Worm (Caenorhabditis elegans) whole organism, L1 larva: ENCODE results near the gene bath-31.

Source experiments
- C34B4.2 ChIP-seq: sonication (generic microtip); optimal IDR thresholded peaks from 2 replicates; lab custom pipeline; 2017; ENCODE audit warnings: mild to moderate bottlenecking, missing genetic modification characterization, missing compliant biosample characterization
- aha-1 ChIP-seq: fragments of 150-350 bp; optimal IDR thresholded peaks from 2 replicates; lab custom pipeline; 2014; ENCODE audit warnings: missing biosample characterization, missing genetic modification characterization
- ama-1 ChIP-seq: fragments of 150-350 bp; optimal IDR thresholded peaks from 2 replicates; lab custom pipeline; 2014
- blmp-1 ChIP-seq: fragments of 150-350 bp; optimal IDR thresholded peaks from 2 replicates; lab custom pipeline; 2014; ENCODE audit warnings: missing biosample characterization, missing genetic modification characterization
- ceh-63 ChIP-seq: fragments of 200-800 bp; sonication (Bioruptor generic); optimal IDR thresholded peaks from 2 replicates; lab custom pipeline; 2018; ENCODE audit warnings: mild to moderate bottlenecking, missing genetic modification characterization, missing compliant biosample characterization
- ceh-82 ChIP-seq, 3 experiments: fragments of 150-350 bp in 1 of 3; sonication (generic microtip) in 2 of 3; optimal IDR thresholded peaks; 2 replicates each; lab custom pipeline; 2014 to 2017; ENCODE audit warnings: missing biosample characterization in 3 of 3, missing genetic modification characterization in 3 of 3
- dpl-1 ChIP-seq, 3 experiments: fragments of 150-350 bp in 2 of 3; sonication (generic microtip) in 1 of 3; optimal IDR thresholded peaks; 2 replicates each; lab custom pipeline; 2014 to 2017; ENCODE audit warnings: missing biosample characterization in 3 of 3, missing genetic modification characterization in 3 of 3, missing genetic modification reagents in 3 of 3
- efl-1 ChIP-seq, 4 experiments: fragments of 150-350 bp; optimal IDR thresholded peaks in 3 of 4; peaks in 1 of 4; 1 replicate in 1 of 4; 2 replicates in 3 of 4; lab custom pipeline; 2014; ENCODE audit warnings: missing biosample characterization in 2 of 4, missing genetic modification characterization in 2 of 4, missing genetic modification reagents in 2 of 4
- egl-13 ChIP-seq: sonication (generic microtip); optimal IDR thresholded peaks from 2 replicates; lab custom pipeline; 2016; ENCODE audit warnings: missing genotype, missing genetic modification reagents, missing genetic modification characterization, missing compliant biosample characterization
- elt-2 ChIP-seq: sonication (generic microtip); optimal IDR thresholded peaks from 2 replicates; lab custom pipeline; 2016; ENCODE audit warnings: missing genetic modification characterization, mild to moderate bottlenecking, inconsistent platforms, missing compliant biosample characterization, missing genetic modification reagents
- elt-3 ChIP-seq, 6 experiments: fragments of 150-350 bp in 1 of 6; sonication (generic microtip); optimal IDR thresholded peaks; 2 replicates each; lab custom pipeline; 2017 to 2018; ENCODE audit warnings: missing biosample characterization in 6 of 6, missing genetic modification characterization in 6 of 6, inconsistent platforms in 1 of 6
- ets-5 ChIP-seq: fragments of 200-800 bp; sonication (Bioruptor generic); IDR thresholded peaks from 2 replicates; pipeline ENCODE4 v1.3.6; 2022; ENCODE audit warnings: missing genetic modification characterization, missing compliant biosample characterization
- fkh-10 ChIP-seq: sonication (generic microtip); optimal IDR thresholded peaks from 2 replicates; lab custom pipeline; 2017; ENCODE audit warnings: missing biosample characterization, missing genetic modification reagents, missing genetic modification characterization
- hlh-17 ChIP-seq: fragments of 200-800 bp; sonication (Bioruptor generic); optimal IDR thresholded peaks from 2 replicates; lab custom pipeline; 2018; ENCODE audit warnings: missing genetic modification characterization, mild to moderate bottlenecking, missing compliant biosample characterization, moderate library complexity, borderline replicate concordance
- hlh-4 ChIP-seq: sonication (generic microtip); optimal IDR thresholded peaks from 2 replicates; lab custom pipeline; 2016; ENCODE audit warnings: mild to moderate bottlenecking, missing genetic modification characterization, missing compliant biosample characterization
- hpl-2 ChIP-seq: fragments of 150-350 bp; optimal IDR thresholded peaks from 2 replicates; lab custom pipeline; 2014; ENCODE audit warnings: missing biosample characterization, missing genetic modification reagents, missing genetic modification characterization
- irx-1 ChIP-seq: sonication (generic microtip); optimal IDR thresholded peaks from 2 replicates; lab custom pipeline; 2016; ENCODE audit warnings: missing genetic modification characterization, missing compliant biosample characterization
- isw-1 ChIP-seq: fragments of 200-800 bp; sonication (Bioruptor generic); IDR thresholded peaks from 2 replicates; pipeline ENCODE4 v1.3.6; 2022; ENCODE audit warnings: missing genetic modification characterization, missing compliant biosample characterization
- jun-1 ChIP-seq: fragments of 150-350 bp; optimal IDR thresholded peaks from 2 replicates; lab custom pipeline; 2014; ENCODE audit warnings: missing biosample characterization, missing genetic modification reagents, missing genetic modification characterization
- lin-15B ChIP-seq: fragments of 150-350 bp; sonication (generic microtip); optimal IDR thresholded peaks from 3 replicates; lab custom pipeline; 2014; ENCODE audit warnings: missing biosample characterization, missing genetic modification characterization
- lin-39 ChIP-seq: fragments of 150-350 bp; optimal IDR thresholded peaks from 2 replicates; lab custom pipeline; 2014; ENCODE audit warnings: missing biosample characterization, missing genetic modification reagents, missing genetic modification characterization
- lir-3 ChIP-seq: sonication (generic microtip); optimal IDR thresholded peaks from 2 replicates; lab custom pipeline; 2016; ENCODE audit warnings: mild to moderate bottlenecking, missing genetic modification characterization, moderate library complexity, missing compliant biosample characterization; ENCODE audit not compliant: poor library complexity
- lsy-2 ChIP-seq, 2 experiments: fragments of 150-350 bp; optimal IDR thresholded peaks; 2 replicates each; lab custom pipeline; 2014; ENCODE audit warnings: missing biosample characterization in 2 of 2, missing genetic modification characterization in 2 of 2
- mdl-1 ChIP-seq, 2 experiments: fragments of 150-350 bp; optimal IDR thresholded peaks; 2 replicates each; lab custom pipeline; 2014 to 2017; ENCODE audit warnings: missing biosample characterization in 2 of 2, missing genetic modification characterization in 2 of 2, inconsistent platforms in 1 of 2
- nhr-11 ChIP-seq: fragments of 150-350 bp; optimal IDR thresholded peaks from 2 replicates; lab custom pipeline; 2014; ENCODE audit warnings: missing biosample characterization, missing genetic modification characterization
- nhr-12 ChIP-seq: sonication (generic microtip); optimal IDR thresholded peaks from 2 replicates; lab custom pipeline; 2017; ENCODE audit warnings: missing biosample characterization, missing genetic modification characterization
- nhr-19 ChIP-seq: fragments of 200-800 bp; sonication (Bioruptor generic); conservative IDR thresholded peaks from 2 replicates; pipeline ENCODE4 v1.3.6; 2022; ENCODE audit warnings: missing genetic modification characterization, missing compliant biosample characterization
- nhr-237 ChIP-seq: fragments of 150-350 bp; optimal IDR thresholded peaks from 2 replicates; lab custom pipeline; 2014; ENCODE audit warnings: missing biosample characterization, missing genetic modification characterization
- nhr-47 ChIP-seq: sonication (generic microtip); optimal IDR thresholded peaks from 2 replicates; lab custom pipeline; 2016; ENCODE audit warnings: mild to moderate bottlenecking, missing genetic modification characterization, moderate library complexity, missing compliant biosample characterization
- nhr-71 ChIP-seq: sonication (generic microtip); optimal IDR thresholded peaks from 2 replicates; lab custom pipeline; 2016; ENCODE audit warnings: mild to moderate bottlenecking, missing genetic modification characterization, moderate library complexity, missing compliant biosample characterization
- nhr-76 ChIP-seq: sonication (generic microtip); optimal IDR thresholded peaks from 2 replicates; lab custom pipeline; 2017; ENCODE audit warnings: missing biosample characterization, missing genetic modification characterization
- nhr-77 ChIP-seq: fragments of 150-350 bp; optimal IDR thresholded peaks from 2 replicates; lab custom pipeline; 2014; ENCODE audit warnings: missing biosample characterization, missing genetic modification characterization
- nhr-85 ChIP-seq: sonication (generic microtip); peaks from one replicate; lab custom pipeline; 2016; ENCODE audit warnings: missing genetic modification characterization, inconsistent platforms, missing compliant biosample characterization
- nhr-90 ChIP-seq: sonication (generic microtip); optimal IDR thresholded peaks from 2 replicates; lab custom pipeline; 2016; ENCODE audit warnings: mild to moderate bottlenecking, missing genetic modification characterization, missing compliant biosample characterization; ENCODE audit not compliant: poor library complexity
- pag-3 ChIP-seq: sonication (generic microtip); optimal IDR thresholded peaks from 2 replicates; lab custom pipeline; 2017; ENCODE audit warnings: missing genetic modification characterization, mild to moderate bottlenecking, missing compliant biosample characterization, antibody characterized with exemption, borderline replicate concordance; ENCODE audit not compliant: insufficient read depth
- pax-3 ChIP-seq: fragments of 200-800 bp; sonication (Bioruptor generic); optimal IDR thresholded peaks from 2 replicates; lab custom pipeline; 2018; ENCODE audit warnings: mild to moderate bottlenecking, missing genetic modification characterization, moderate library complexity, missing compliant biosample characterization
- pqm-1 ChIP-seq: sonication (generic microtip); optimal IDR thresholded peaks from 3 replicates; lab custom pipeline; 2017; ENCODE audit warnings: missing biosample characterization, missing genetic modification characterization
- rnt-1 ChIP-seq: sonication (generic microtip); optimal IDR thresholded peaks from 2 replicates; lab custom pipeline; 2016; ENCODE audit warnings: mild to moderate bottlenecking, missing genetic modification characterization, moderate library complexity, missing compliant biosample characterization
- snpc-4 ChIP-seq: fragments of 150-350 bp; optimal IDR thresholded peaks from 2 replicates; lab custom pipeline; 2014; ENCODE audit warnings: missing biosample characterization, missing genetic modification characterization
- snu-23 ChIP-seq: sonication (generic microtip); optimal IDR thresholded peaks from 2 replicates; lab custom pipeline; 2016; ENCODE audit warnings: missing genetic modification characterization, missing compliant biosample characterization
- sox-4 ChIP-seq: sonication (generic microtip); optimal IDR thresholded peaks from 2 replicates; lab custom pipeline; 2016; ENCODE audit warnings: missing genetic modification characterization, missing compliant biosample characterization
- sptf-1 ChIP-seq: fragments of 150-350 bp; optimal IDR thresholded peaks from 2 replicates; lab custom pipeline; 2014; ENCODE audit warnings: missing biosample characterization, missing genetic modification characterization
- swsn-7 ChIP-seq: sonication (generic microtip); optimal IDR thresholded peaks from 2 replicates; lab custom pipeline; 2016; ENCODE audit warnings: missing genetic modification characterization, missing compliant biosample characterization
- tbx-2 ChIP-seq: sonication (generic microtip); optimal IDR thresholded peaks from 2 replicates; lab custom pipeline; 2016; ENCODE audit warnings: missing genetic modification characterization, missing compliant biosample characterization
- tlp-1 ChIP-seq: fragments of 150-350 bp; optimal IDR thresholded peaks from 2 replicates; lab custom pipeline; 2014; ENCODE audit warnings: missing biosample characterization, missing genetic modification characterization
- unc-130 ChIP-seq: fragments of 150-350 bp; optimal IDR thresholded peaks from 2 replicates; lab custom pipeline; 2017; ENCODE audit warnings: missing biosample characterization, missing genetic modification characterization, inconsistent platforms
- unc-98 ChIP-seq: fragments of 200-800 bp; sonication (Bioruptor generic); IDR thresholded peaks from 2 replicates; pipeline ENCODE4 v1.3.6; 2022; ENCODE audit warnings: missing genetic modification characterization, missing compliant biosample characterization
- xbp-1 ChIP-seq: sonication (generic microtip); optimal IDR thresholded peaks from 2 replicates; lab custom pipeline; 2016; ENCODE audit warnings: missing genetic modification characterization, missing compliant biosample characterization
- ztf-11 ChIP-seq, 2 experiments: sonication (generic microtip); optimal IDR thresholded peaks; 2 replicates each; lab custom pipeline; 2016 to 2017; ENCODE audit warnings: missing genetic modification characterization in 2 of 2, missing biosample characterization in 1 of 2, missing compliant biosample characterization in 1 of 2

bath-31 gene

DNA sequence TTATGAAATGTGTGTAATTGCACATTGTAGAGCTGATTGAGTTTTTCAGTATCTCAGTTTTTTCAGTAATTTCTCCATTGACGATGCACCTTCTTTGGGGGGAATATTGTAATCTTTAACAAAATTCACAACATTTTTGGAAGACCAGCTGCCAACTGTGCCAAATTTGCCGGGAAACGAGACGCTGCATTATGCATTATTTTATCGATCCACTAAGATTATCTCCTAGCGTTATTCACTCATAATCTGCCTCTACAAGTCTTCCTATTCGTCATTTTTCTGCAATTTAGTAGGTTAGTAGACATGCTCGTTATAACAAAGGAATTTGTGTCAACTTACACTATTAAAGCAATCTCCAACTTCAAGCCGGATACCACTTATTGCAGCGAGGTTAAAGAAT is at the start of gene bath-31, which contains the start of gene sdz-12:
Gene bath-31 (plus strand): TSS at position 251 of the 400 bp plus-strand sequence.
Gene sdz-12 (minus strand): TSS at position 101 of the 400 bp plus-strand sequence.
- TF ChIP-seq nhr-237 (tag; lab: Kevin White, UChicago) = no peak

DNA sequence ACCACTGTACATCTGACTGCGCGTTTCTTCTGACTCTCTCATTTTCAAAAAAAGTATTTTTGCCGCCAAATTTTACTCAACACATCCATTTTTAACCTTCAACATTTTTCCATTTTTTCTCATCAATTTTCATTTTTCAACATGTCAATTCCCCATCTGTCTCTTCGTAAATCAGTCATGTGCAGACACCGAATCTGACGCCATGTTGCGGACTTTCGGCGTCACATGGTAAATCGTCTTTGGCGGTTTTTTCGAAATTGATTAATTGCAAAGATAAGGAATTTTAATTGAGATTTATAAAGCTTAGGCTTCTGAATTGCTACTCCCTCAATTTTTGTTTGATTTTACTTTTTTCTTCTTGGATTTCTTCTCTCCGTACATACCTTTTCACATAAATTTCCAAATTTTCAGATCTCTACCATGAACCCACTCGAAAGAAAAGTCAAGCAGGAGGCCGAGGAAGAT is 49.0 kb upstream of the bath-31 start, which contains the start of gene F19B10.1:
Gene F19B10.1 (plus strand): TSS at position 415 of the 465 bp plus-strand sequence.
- TF ChIP-seq snu-23 (GFP tag; lab: Kevin White, UChicago) (peak; percentile 90), aha-1 (tag; lab: Kevin White, UChicago) (no peak), swsn-7 (tag; lab: Kevin White, UChicago) (peak; percentile 65), lsy-2 (tag; optimal IDR thresholded peaks at IDR 0.05; lab: Kevin White, UChicago) (peak; percentile 86 to 87), ama-1 (lab: Kevin White, UChicago) (no peak), fkh-10 (no peak), ztf-11 (tag; optimal IDR thresholded peaks at IDR 0.05; lab: Kevin White, UChicago) (peak in 1 of 2 experiments; percentile 2), lin-15B (tag; lab: Kevin White, UChicago) (peak; percentile 52), pag-3 (tag; lab: Kevin White, UChicago) (peak; percentile 20), nhr-77 (tag; lab: Kevin White, UChicago) (peak; percentile 36), lin-39 (tag; lab: Kevin White, UChicago) (peak; percentile 73), rnt-1 (tag; lab: Kevin White, UChicago) (peak; percentile 77), elt-2 (peak; percentile 50), nhr-85 (tag; lab: Kevin White, UChicago) (peak; percentile 91), C34B4.2 (tag; lab: Kevin White, UChicago) (no peak), nhr-12 (no peak), pqm-1 (tag; lab: Kevin White, UChicago) (no peak), elt-3 (tag; optimal IDR thresholded peaks at IDR 0.05; lab: Kevin White, UChicago) (peak in 3 of 6 experiments; percentile 62 to 95 (median 85)), hpl-2 (GFP tag; lab: Kevin White, UChicago) (no peak), tbx-2 (tag; lab: Kevin White, UChicago) (peak; percentile 73), lir-3 (peak; percentile 68), hlh-17 (GFP tag; lab: Kevin White, UChicago) (no peak), sox-4 (tag; lab: Kevin White, UChicago) (no peak), nhr-76 (tag; lab: Kevin White, UChicago) (no peak), jun-1 (tag; lab: Kevin White, UChicago) (peak; percentile 11), ets-5 (GFP tag; lab: Robert Waterston, UW) (no peak), dpl-1 (GFP tag; optimal IDR thresholded peaks at IDR 0.05; lab: Kevin White, UChicago) (peak; percentile 88 to 95 (median 94)), nhr-11 (tag; lab: Kevin White, UChicago) (no peak), sptf-1 (tag; lab: Kevin White, UChicago) (no peak), nhr-47 (tag; lab: Kevin White, UChicago) (peak; percentile 76), snpc-4 (peak; percentile 68), unc-130 (tag; lab: Kevin White, UChicago) (peak; percentile 94), xbp-1 (peak; percentile 68), ceh-82 (tag; optimal IDR thresholded peaks at IDR 0.05; lab: Kevin White, UChicago) (peak in 1 of 3 experiments; percentile 55), nhr-19 (peak; percentile 67), isw-1 (peak; percentile 31; the same call in 1 of the 2 replicates), unc-98 (GFP tag; lab: Robert Waterston, UW) (no peak), mdl-1 (tag; optimal IDR thresholded peaks at IDR 0.05; lab: Kevin White, UChicago) (peak in 1 of 2 experiments; percentile 93), nhr-90 (tag; lab: Kevin White, UChicago) (peak; percentile 82), egl-13 (tag; lab: Kevin White, UChicago) (no peak), tlp-1 (no peak), hlh-4 (tag; lab: Kevin White, UChicago) (no peak), irx-1 (tag; lab: Kevin White, UChicago) (peak; percentile 59), pax-3 (tag; lab: Kevin White, UChicago) (no peak), nhr-71 (peak; percentile 85), efl-1 (optimal IDR thresholded peaks at IDR 0.05; lab: Kevin White, UChicago) (peak; percentile 74 to 94), efl-1 (GFP tag; optimal IDR thresholded peaks at IDR 0.05 in 1 of 2; lab: Kevin White, UChicago) (peak; percentile 93 to 99), blmp-1 (tag; lab: Kevin White, UChicago) (peak; percentile 79), ceh-63 (GFP tag; lab: Kevin White, UChicago) (no peak)
